Worm (Caenorhabditis elegans) whole organism, L4 larva: ENCODE measurements around the gene srsx-28.

Experiments
- F10B5.3 ChIP-seq: sonication (generic microtip); optimal IDR thresholded peaks from 2 replicates; lab custom pipeline; 2016; ENCODE audit warnings: mild to moderate bottlenecking, missing genetic modification characterization, missing compliant biosample characterization
- aha-1 ChIP-seq: fragments of 150-350 bp; peaks from one replicate; lab custom pipeline; 2014; ENCODE audit warnings: missing biosample characterization, missing genetic modification characterization
- ceh-28 ChIP-seq: fragments of 150-350 bp; optimal IDR thresholded peaks from 2 replicates; lab custom pipeline; 2014; ENCODE audit warnings: missing biosample characterization, missing genetic modification reagents, missing genetic modification characterization
- ceh-32 ChIP-seq: sonication (generic microtip); optimal IDR thresholded peaks from 2 replicates; lab custom pipeline; 2016; ENCODE audit warnings: mild to moderate bottlenecking, missing genetic modification characterization, missing compliant biosample characterization; ENCODE audit not compliant: poor library complexity
- ceh-62 ChIP-seq: sonication (generic microtip); optimal IDR thresholded peaks from 2 replicates; lab custom pipeline; 2017; ENCODE audit warnings: missing biosample characterization, missing genetic modification characterization
- ceh-82 ChIP-seq: sonication (generic microtip); optimal IDR thresholded peaks from 2 replicates; lab custom pipeline; 2017; ENCODE audit warnings: missing biosample characterization, missing genetic modification characterization
- daf-12 ChIP-seq: fragments of 150-350 bp; optimal IDR thresholded peaks from 2 replicates; lab custom pipeline; 2014; ENCODE audit warnings: missing biosample characterization, missing genetic modification reagents, missing genetic modification characterization
- daf-16 ChIP-seq, 3 experiments: sonication (generic microtip); optimal IDR thresholded peaks; 2 replicates each; lab custom pipeline; 2016 to 2017; ENCODE audit warnings: missing genetic modification characterization in 3 of 3, missing genetic modification reagents in 3 of 3, mild to moderate bottlenecking in 2 of 3, missing compliant biosample characterization in 2 of 3, missing biosample characterization in 1 of 3, moderate library complexity in 1 of 3
- daf-19 ChIP-seq: fragments of 200-800 bp; sonication (Bioruptor generic); conservative IDR thresholded peaks from 2 replicates; pipeline ENCODE4 v1.3.6; 2022; ENCODE audit warnings: missing genetic modification characterization, missing compliant biosample characterization
- egl-43 ChIP-seq: fragments of 200-800 bp; sonication (Bioruptor generic); IDR thresholded peaks from 2 replicates; pipeline ENCODE4 v1.3.6; 2022; ENCODE audit warnings: missing genetic modification reagents, missing genetic modification characterization, missing compliant biosample characterization
- fkh-10 ChIP-seq: fragments of 150-350 bp; optimal IDR thresholded peaks from 2 replicates; lab custom pipeline; 2014; ENCODE audit warnings: missing biosample characterization, missing genetic modification reagents, missing genetic modification characterization
- hif-1 ChIP-seq, 2 experiments: sonication (generic microtip); optimal IDR thresholded peaks; 2 replicates each; lab custom pipeline; 2016 to 2017; ENCODE audit warnings: missing compliant biosample characterization in 2 of 2, missing genetic modification characterization in 2 of 2, missing genetic modification reagents in 2 of 2, missing genotype in 2 of 2, mild to moderate bottlenecking in 1 of 2
- hlh-11 ChIP-seq: fragments of 200-800 bp; sonication (Bioruptor generic); optimal IDR thresholded peaks from 2 replicates; lab custom pipeline; 2018; ENCODE audit warnings: mild to moderate bottlenecking, missing genetic modification characterization, missing compliant biosample characterization
- lin-13 ChIP-seq: fragments of 150-350 bp; optimal IDR thresholded peaks from 2 replicates; lab custom pipeline; 2014; ENCODE audit warnings: missing biosample characterization, missing genetic modification reagents, missing genetic modification characterization
- lin-15B ChIP-seq: fragments of 150-350 bp; sonication (generic microtip); optimal IDR thresholded peaks from 3 replicates; lab custom pipeline; 2014; ENCODE audit warnings: missing biosample characterization, missing genetic modification characterization
- lin-29 ChIP-seq: fragments of 200-800 bp; sonication (Bioruptor generic); IDR thresholded peaks from 2 replicates; pipeline ENCODE4 v1.3.6; 2022; ENCODE audit warnings: missing genetic modification reagents, missing genetic modification characterization, missing compliant biosample characterization
- lin-39 ChIP-seq: fragments of 150-350 bp; optimal IDR thresholded peaks from 2 replicates; lab custom pipeline; 2014; ENCODE audit warnings: missing biosample characterization, missing genetic modification reagents, missing genetic modification characterization
- lsy-2 ChIP-seq, 2 experiments: fragments of 150-350 bp in 1 of 2; sonication (generic microtip) in 1 of 2; optimal IDR thresholded peaks; 2 replicates each; lab custom pipeline; 2014 to 2017; ENCODE audit warnings: missing biosample characterization in 2 of 2, missing genetic modification characterization in 2 of 2
- madf-5 ChIP-seq, 2 experiments: fragments of 200-800 bp; sonication (Bioruptor generic); IDR thresholded peaks; 2 replicates each; pipeline ENCODE4 v1.3.6; 2022; ENCODE audit warnings: missing compliant biosample characterization in 2 of 2, missing genetic modification characterization in 2 of 2
- mxl-2 ChIP-seq: fragments of 200-800 bp; sonication (Bioruptor generic); conservative IDR thresholded peaks from 2 replicates; pipeline ENCODE4 v1.3.6; 2022; ENCODE audit warnings: missing genetic modification reagents, missing genetic modification characterization, missing compliant biosample characterization
- nhr-10 ChIP-seq: fragments of 150-350 bp; optimal IDR thresholded peaks from 2 replicates; lab custom pipeline; 2014; ENCODE audit warnings: missing biosample characterization, missing genetic modification characterization
- nhr-11 ChIP-seq: fragments of 150-350 bp; optimal IDR thresholded peaks from 2 replicates; lab custom pipeline; 2014; ENCODE audit warnings: missing biosample characterization, missing genetic modification characterization
- nhr-111 ChIP-seq: fragments of 200-800 bp; sonication (Bioruptor generic); optimal IDR thresholded peaks from 2 replicates; lab custom pipeline; 2018; ENCODE audit warnings: mild to moderate bottlenecking, missing genetic modification characterization, missing compliant biosample characterization
- nhr-237 ChIP-seq: sonication (generic microtip); optimal IDR thresholded peaks from 2 replicates; lab custom pipeline; 2017; ENCODE audit warnings: missing biosample characterization, missing genetic modification characterization
- nhr-25 ChIP-seq: sonication (generic microtip); optimal IDR thresholded peaks from 2 replicates; lab custom pipeline; 2017; ENCODE audit warnings: missing genetic modification characterization, mild to moderate bottlenecking, missing compliant biosample characterization, antibody characterized with exemption, moderate library complexity, borderline replicate concordance; ENCODE audit not compliant: insufficient read depth
- nhr-28 ChIP-seq: fragments of 150-350 bp; optimal IDR thresholded peaks from 2 replicates; lab custom pipeline; 2014; ENCODE audit warnings: missing biosample characterization, missing genetic modification characterization
- nhr-42 ChIP-seq: fragments of 200-800 bp; sonication (Bioruptor generic); IDR thresholded peaks from 2 replicates; pipeline ENCODE4 v1.3.6; 2022; ENCODE audit warnings: missing genetic modification characterization, missing compliant biosample characterization
- nhr-6 ChIP-seq: fragments of 150-350 bp; optimal IDR thresholded peaks from 2 replicates; lab custom pipeline; 2014; ENCODE audit warnings: missing biosample characterization, missing genetic modification characterization
- nhr-76 ChIP-seq: fragments of 150-350 bp; optimal IDR thresholded peaks from 2 replicates; lab custom pipeline; 2014; ENCODE audit warnings: missing biosample characterization, missing genetic modification characterization
- nhr-77 ChIP-seq: fragments of 150-350 bp; optimal IDR thresholded peaks from 2 replicates; lab custom pipeline; 2014; ENCODE audit warnings: missing biosample characterization, missing genetic modification characterization
- rbr-2 ChIP-seq: sonication (generic microtip); optimal IDR thresholded peaks from 2 replicates; lab custom pipeline; 2016; ENCODE audit warnings: missing genotype, missing genetic modification characterization, missing compliant biosample characterization
- sdz-12 ChIP-seq: fragments of 200-800 bp; sonication (Bioruptor generic); optimal IDR thresholded peaks from 2 replicates; lab custom pipeline; 2018; ENCODE audit warnings: mild to moderate bottlenecking, missing genetic modification characterization, missing compliant biosample characterization
- spr-1 ChIP-seq: sonication (generic microtip); optimal IDR thresholded peaks from 2 replicates; lab custom pipeline; 2016; ENCODE audit warnings: mild to moderate bottlenecking, missing genetic modification characterization, missing compliant biosample characterization
- tag-97 ChIP-seq: fragments of 200-800 bp; sonication (Bioruptor generic); IDR thresholded peaks from 2 replicates; pipeline ENCODE4 v1.3.6; 2022; ENCODE audit warnings: missing genetic modification characterization, missing compliant biosample characterization
- unc-39 ChIP-seq: sonication (generic microtip); optimal IDR thresholded peaks from 2 replicates; lab custom pipeline; 2017; ENCODE audit warnings: missing biosample characterization, missing genetic modification characterization
- zip-11 ChIP-seq: fragments of 200-800 bp; sonication (Bioruptor generic); IDR thresholded peaks from 2 replicates; pipeline ENCODE4 v1.3.6; 2022; ENCODE audit warnings: missing genetic modification characterization, missing compliant biosample characterization

Gene srsx-28

ce11 chrV:10117465-10117864, 34.9 kb upstream of the srsx-28 start, which contains the start of gene C08B6.5:
TSS of gene C08B6.5 (plus strand) at chrV:10117765.
- no peak for TF ChIP-seq zip-11 (GFP tag; lab: Robert Waterston, UW)
- no peak for TF ChIP-seq nhr-77
- no peak for TF ChIP-seq nhr-237 (tag; lab: Kevin White, UChicago)
- TF ChIP-seq nhr-111 (GFP tag; lab: Kevin White, UChicago): no peak
- no peak for TF ChIP-seq nhr-42 (GFP tag; lab: Robert Waterston, UW)
- TF ChIP-seq egl-43 (GFP tag; lab: Robert Waterston, UW): no peak
- no peak for TF ChIP-seq nhr-11
- no peak for TF ChIP-seq lin-29

- no peak for TF ChIP-seq ceh-62 (tag; lab: Kevin White, UChicago)
Observed at ce11 chrV:10120898-10121297, 31.5 kb upstream of the srsx-28 start, which contains the start of gene srxa-18. TSS of gene srxa-18 (minus strand) at chrV:10120997.

- TF ChIP-seq nhr-6 (tag; lab: Kevin White, UChicago) (no peak), nhr-25 (tag; lab: Kevin White, UChicago) (no peak), egl-43 (GFP tag; lab: Robert Waterston, UW) (no peak), lsy-2 (tag; optimal IDR thresholded peaks at IDR 0.05; lab: Kevin White, UChicago) (no peak), ceh-32 (no peak), F10B5.3 (tag; lab: Kevin White, UChicago) (no peak), nhr-10 (tag; lab: Kevin White, UChicago) (no peak), sdz-12 (GFP tag; lab: Kevin White, UChicago) (no peak), rbr-2 (tag; lab: Kevin White, UChicago) (no peak), ceh-28 (tag; lab: Kevin White, UChicago) (no peak), hif-1 (tag; optimal IDR thresholded peaks at IDR 0.05; lab: Kevin White, UChicago) (no peak), spr-1 (tag; lab: Kevin White, UChicago) (no peak), hlh-11 (tag; lab: Kevin White, UChicago) (no peak), tag-97 (GFP tag; lab: Robert Waterston, UW) (no peak), ceh-62 (tag; lab: Kevin White, UChicago) (no peak), lin-15B (tag; lab: Kevin White, UChicago) (no peak)
- TF ChIP-seq, all 104 proteins: peak for 0
Observed at ce11 chrV:10122670-10123069, 29.7 kb upstream of the srsx-28 start, which contains the start of gene srxa-19. TSS of gene srxa-19 (minus strand) at chrV:10122770.

- TF ChIP-seq nhr-237 (tag; lab: Kevin White, UChicago): no peak
- no peak for TF ChIP-seq daf-12 (tag; lab: Kevin White, UChicago)
- no peak for TF ChIP-seq daf-16 (GFP tag; optimal IDR thresholded peaks at IDR 0.05; lab: Kevin White, UChicago)
- no peak for TF ChIP-seq daf-16 (tag; optimal IDR thresholded peaks at IDR 0.05; lab: Kevin White, UChicago)
- no peak for TF ChIP-seq aha-1 (tag; lab: Kevin White, UChicago)
- TF ChIP-seq nhr-76 (tag; lab: Kevin White, UChicago): no peak
- no peak for TF ChIP-seq fkh-10
- no peak for TF ChIP-seq rbr-2 (tag; lab: Kevin White, UChicago)
- no peak for TF ChIP-seq ceh-82 (tag; lab: Kevin White, UChicago)
- TF ChIP-seq daf-19 (GFP tag; lab: Robert Waterston, UW): no peak
- no peak for TF ChIP-seq nhr-28
- TF ChIP-seq zip-11 (GFP tag; lab: Robert Waterston, UW): no peak
- TF ChIP-seq unc-39 (tag; lab: Kevin White, UChicago): no peak
- no peak for TF ChIP-seq nhr-111 (GFP tag; lab: Kevin White, UChicago)
- TF ChIP-seq nhr-77: no peak
- no peak for TF ChIP-seq lin-13 (GFP tag; lab: Kevin White, UChicago)
- TF ChIP-seq mxl-2: no peak
- no peak for TF ChIP-seq madf-5 (GFP tag; IDR thresholded peaks at IDR 0.05; lab: Robert Waterston, UW)
- no peak for TF ChIP-seq lin-39 (tag; lab: Kevin White, UChicago)
Observed at ce11 chrV:10123324-10123723, 29.1 kb upstream of the srsx-28 start, which contains the start of gene C08B6.6. TSS of gene C08B6.6 (plus strand) at chrV:10123624.
